Fruit fly (Drosophila melanogaster): ENCODE data around the gene CG11756.
A peak's percentile ranks its signal among the peaks of the same experiment; 100 is the strongest.

DNA sequence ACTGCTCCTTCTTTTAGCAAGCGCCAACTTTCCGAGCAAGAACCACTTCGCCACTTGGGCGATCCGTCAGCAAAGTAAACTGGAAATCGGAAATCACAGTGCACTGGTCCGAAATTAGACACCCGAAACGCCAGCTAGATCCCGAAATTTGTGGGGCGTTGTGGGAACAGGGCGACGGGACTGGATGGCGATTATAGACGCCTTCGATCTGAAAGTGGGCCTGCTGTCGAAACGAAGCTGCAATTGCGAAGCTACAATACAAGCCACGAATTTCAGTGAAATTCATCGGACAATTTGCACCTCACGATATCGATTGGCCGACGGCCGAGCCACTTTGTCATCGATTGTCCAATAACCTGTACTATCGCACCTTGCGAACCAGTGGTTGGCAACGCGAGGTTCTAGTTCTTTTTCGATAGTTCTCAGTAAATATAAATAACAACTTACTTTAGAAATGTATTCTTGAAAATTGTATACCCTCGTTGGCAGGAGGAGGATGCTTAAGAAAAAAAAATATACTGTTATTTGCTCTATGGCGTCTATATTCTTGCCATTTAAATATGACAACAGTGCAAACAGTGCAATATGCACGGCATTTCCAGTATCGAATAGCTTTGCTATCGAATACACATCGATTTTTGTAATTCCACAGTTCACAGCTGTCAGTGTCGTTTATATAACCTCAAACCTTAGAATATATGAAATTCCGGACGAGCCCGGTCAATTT is 20.0 kb downstream of the CG11756 start, which contains the start of the genes hop and Tim8:
- TF ChIP-seq Nf-YA (GFP tag; IDR thresholded peaks at IDR 0.05) (no peak), slbo (GFP tag; IDR thresholded peaks at IDR 0.05) (no peak), CG6765 (GFP tag; optimal IDR thresholded peaks at IDR 0.05) (no peak), lola (GFP tag; optimal IDR thresholded peaks at IDR 0.05) (peak in 1 of 3 experiments; percentile 5), ap (GFP tag; IDR thresholded peaks at IDR 0.05) (no peak), NC2β (GFP tag; optimal IDR thresholded peaks at IDR 0.05) (no peak), CG10543 (GFP tag; optimal IDR thresholded peaks at IDR 0.05) (no peak), gfzf (GFP tag; optimal IDR thresholded peaks at IDR 0.05) (peak; percentile 33)
